Fruit fly (Drosophila melanogaster) whole organism, embryonic: ENCODE data around the gene CG31100.

ENCODE experiments used
- ATbp ChIP-seq: fragments of 200-800 bp; sonication (Bioruptor generic); optimal IDR thresholded peaks from 2 replicates; lab custom pipeline; 2017; ENCODE audit warnings: missing biosample characterization, mild to moderate bottlenecking, missing genetic modification characterization, missing genetic modification reagents
- Awh ChIP-seq: fragments of 200-800 bp; sonication (Bioruptor generic); IDR thresholded peaks from 2 replicates; pipeline ENCODE4, ENCODE4 v1.3.6; 2022; ENCODE audit warnings: missing biosample characterization, missing genetic modification characterization
- CG10209 ChIP-seq: fragments of 200-800 bp; sonication (Bioruptor generic); optimal IDR thresholded peaks from 3 replicates; lab custom pipeline; 2017; ENCODE audit warnings: missing biosample characterization, mild to moderate bottlenecking, missing genetic modification characterization, missing genetic modification reagents
- CG12071 ChIP-seq: fragments of 200-800 bp; sonication (Bioruptor generic); optimal IDR thresholded peaks from 3 replicates; lab custom pipeline; 2018; ENCODE audit warnings: missing biosample characterization, mild to moderate bottlenecking, missing genetic modification characterization
- CG12299 ChIP-seq: fragments of 200-800 bp; sonication (Bioruptor generic); optimal IDR thresholded peaks from 2 replicates; lab custom pipeline; 2018; ENCODE audit warnings: missing biosample characterization, mild to moderate bottlenecking, missing genetic modification characterization
- CG12391 ChIP-seq: fragments of 200-800 bp; sonication (Bioruptor generic); optimal IDR thresholded peaks from 3 replicates; lab custom pipeline; 2018; ENCODE audit warnings: missing biosample characterization, mild to moderate bottlenecking, missing genetic modification characterization, moderate library complexity
- CG13296 ChIP-seq: fragments of 200-800 bp; sonication (Bioruptor generic); optimal IDR thresholded peaks from 3 replicates; lab custom pipeline; 2018; ENCODE audit warnings: missing biosample characterization, mild to moderate bottlenecking, missing genetic modification characterization
- CG13624 ChIP-seq: fragments of 200-800 bp; sonication (Bioruptor generic); optimal IDR thresholded peaks from 2 replicates; lab custom pipeline; 2016; ENCODE audit warnings: missing biosample characterization, missing genetic modification characterization
- CG13894 ChIP-seq: fragments of 200-800 bp; sonication (Bioruptor generic); optimal IDR thresholded peaks from 3 replicates; lab custom pipeline; 2018; ENCODE audit warnings: missing biosample characterization, mild to moderate bottlenecking, missing genetic modification characterization, moderate library complexity
- CG14014 ChIP-seq: fragments of 200-800 bp; sonication (Bioruptor generic); IDR thresholded peaks from 2 replicates; pipeline ENCODE4 v1.3.6; 2022; ENCODE audit warnings: missing biosample characterization, missing genetic modification characterization
- CG14710 ChIP-seq: fragments of 200-800 bp; sonication (Bioruptor generic); optimal IDR thresholded peaks from 3 replicates; lab custom pipeline; 2019; ENCODE audit warnings: missing biosample characterization, mild to moderate bottlenecking, missing genetic modification characterization, moderate library complexity
- CG17359 ChIP-seq: fragments of 200-800 bp; sonication (Bioruptor generic); optimal IDR thresholded peaks from 3 replicates; lab custom pipeline; 2018; ENCODE audit warnings: missing biosample characterization, mild to moderate bottlenecking, missing genetic modification characterization, moderate library complexity
- CG17568 ChIP-seq: fragments of 200-800 bp; sonication (Bioruptor generic); optimal IDR thresholded peaks from 2 replicates; lab custom pipeline; 2018; ENCODE audit warnings: missing biosample characterization, mild to moderate bottlenecking, missing genetic modification characterization, moderate library complexity
- CG17829 ChIP-seq: fragments of 200-800 bp; optimal IDR thresholded peaks from 2 replicates; lab custom pipeline; 2019; ENCODE audit warnings: missing biosample characterization, mild to moderate bottlenecking, missing genetic modification characterization, moderate library complexity
- CG18262 ChIP-seq: fragments of 200-800 bp; optimal IDR thresholded peaks from 3 replicates; lab custom pipeline; 2019; ENCODE audit warnings: missing biosample characterization, mild to moderate bottlenecking, missing genetic modification characterization, moderate library complexity
- CG2199 ChIP-seq: fragments of 200-800 bp; sonication (Bioruptor generic); IDR thresholded peaks from 3 replicates; pipeline ENCODE4 v1.3.6; 2022; ENCODE audit warnings: missing biosample characterization, missing genetic modification characterization
- CG3281 ChIP-seq: fragments of 200-800 bp; sonication (Bioruptor generic); optimal IDR thresholded peaks from 3 replicates; lab custom pipeline; 2017; ENCODE audit warnings: missing biosample characterization, mild to moderate bottlenecking, missing genetic modification characterization
- CG34422 ChIP-seq: fragments of 200-800 bp; sonication (Bioruptor generic); IDR thresholded peaks from 3 replicates; pipeline ENCODE4 v1.3.6; 2022; ENCODE audit warnings: missing biosample characterization, missing genetic modification characterization
- CG4404 ChIP-seq: fragments of 200-800 bp; sonication (Bioruptor generic); IDR thresholded peaks from 2 replicates; pipeline ENCODE4 v1.3.6; 2022; ENCODE audit warnings: missing biosample characterization, missing genetic modification characterization
- CG8089 ChIP-seq: fragments of 200-800 bp; sonication (Bioruptor generic); optimal IDR thresholded peaks from 3 replicates; lab custom pipeline; 2016; ENCODE audit warnings: missing biosample characterization, missing genetic modification characterization
- CG8359 ChIP-seq: fragments of 200-800 bp; sonication (Bioruptor generic); optimal IDR thresholded peaks from 2 replicates; lab custom pipeline; 2017; ENCODE audit warnings: missing biosample characterization, mild to moderate bottlenecking, missing genetic modification characterization, borderline replicate concordance
- Dbx ChIP-seq: fragments of 200-800 bp; sonication (Bioruptor generic); IDR thresholded peaks from 3 replicates; pipeline ENCODE4 v1.3.6; 2022; ENCODE audit warnings: missing biosample characterization, missing genetic modification characterization
- Dfd ChIP-seq, 2 experiments: fragments of >200 bp; optimal IDR thresholded peaks; 2 replicates each; lab custom pipeline; 2017; ENCODE audit warnings: missing biosample characterization in 2 of 2, missing genetic modification characterization in 2 of 2
- HHEX ChIP-seq: fragments of 200-800 bp; sonication (Bioruptor generic); optimal IDR thresholded peaks from 3 replicates; lab custom pipeline; 2017; ENCODE audit warnings: missing biosample characterization, mild to moderate bottlenecking, missing genetic modification characterization, missing genetic modification reagents
- MTF-1 ChIP-seq: fragments of 200-800 bp; sonication (Bioruptor generic); optimal IDR thresholded peaks from 2 replicates; lab custom pipeline; 2018; ENCODE audit warnings: missing biosample characterization, mild to moderate bottlenecking, missing genetic modification characterization, borderline replicate concordance
- Max ChIP-seq: fragments of 200-800 bp; sonication (Bioruptor generic); optimal IDR thresholded peaks from 2 replicates; lab custom pipeline; 2016; ENCODE audit warnings: missing biosample characterization, mild to moderate bottlenecking, missing genetic modification characterization
- Neu2 ChIP-seq: fragments of 200-800 bp; sonication (Bioruptor generic); optimal IDR thresholded peaks from 3 replicates; lab custom pipeline; 2016; ENCODE audit warnings: missing biosample characterization, missing genetic modification characterization, borderline replicate concordance
- Sry-β ChIP-seq: fragments of 200-800 bp; sonication (Bioruptor generic); optimal IDR thresholded peaks from 2 replicates; lab custom pipeline; 2018; ENCODE audit warnings: missing biosample characterization, mild to moderate bottlenecking, missing genetic modification characterization, moderate library complexity
- Usf ChIP-seq: fragments of 200-800 bp; sonication (Bioruptor generic); optimal IDR thresholded peaks from 2 replicates; lab custom pipeline; 2017; ENCODE audit warnings: missing genotype, missing biosample characterization, missing genetic modification characterization
- ap ChIP-seq: fragments of 200-800 bp; sonication (Bioruptor generic); IDR thresholded peaks from 2 replicates; pipeline ENCODE4 v1.3.6; 2022; ENCODE audit warnings: missing biosample characterization, missing genetic modification characterization
- ara ChIP-seq: fragments of 200-800 bp; sonication (Bioruptor generic); IDR thresholded peaks from 2 replicates; pipeline ENCODE4 v1.3.6; 2022; ENCODE audit warnings: missing biosample characterization, missing genetic modification characterization
- ash1 ChIP-seq: fragments of 200-800 bp; sonication (Bioruptor generic); optimal IDR thresholded peaks from 2 replicates; lab custom pipeline; 2018; ENCODE audit warnings: missing biosample characterization, mild to moderate bottlenecking, missing genetic modification characterization
- chn ChIP-seq: fragments of 200-800 bp; sonication (Bioruptor generic); optimal IDR thresholded peaks from 2 replicates; lab custom pipeline; 2016; ENCODE audit warnings: missing biosample characterization, missing genetic modification characterization
- dati ChIP-seq: fragments of 200-800 bp; sonication (Bioruptor generic); IDR thresholded peaks from 2 replicates; pipeline ENCODE4 v1.3.6; 2022; ENCODE audit warnings: missing biosample characterization, missing genetic modification characterization
- disco-r ChIP-seq: fragments of 200-800 bp; sonication (Bioruptor generic); optimal IDR thresholded peaks from 2 replicates; lab custom pipeline; 2016; ENCODE audit warnings: missing biosample characterization, missing genetic modification characterization
- klu ChIP-seq: fragments of 200-800 bp; sonication (Bioruptor generic); IDR thresholded peaks from 2 replicates; pipeline ENCODE4 v1.3.6; 2022; ENCODE audit warnings: missing biosample characterization, missing genetic modification characterization
- nom ChIP-seq: fragments of 200-800 bp; sonication (Bioruptor generic); optimal IDR thresholded peaks from 2 replicates; lab custom pipeline; 2017; ENCODE audit warnings: missing biosample characterization, missing genetic modification characterization, mild to moderate bottlenecking, moderate library complexity, missing genetic modification reagents
- pb ChIP-seq: fragments of 200-800 bp; sonication (Bioruptor generic); optimal IDR thresholded peaks from 3 replicates; lab custom pipeline; 2016; ENCODE audit warnings: missing biosample characterization, missing genetic modification characterization
- peb ChIP-seq: fragments of 200-800 bp; sonication (Bioruptor generic); IDR thresholded peaks from 2 replicates; pipeline ENCODE4 v1.3.6; 2022; ENCODE audit warnings: missing biosample characterization, missing genetic modification characterization
- prd ChIP-seq, 3 experiments: fragments of >200 bp in 2 of 3; fragments of 200-800 bp in 1 of 3; sonication (Bioruptor generic) in 1 of 3; optimal IDR thresholded peaks in 2 of 3; IDR thresholded peaks in 1 of 3; 2 replicates in 2 of 3; 3 replicates in 1 of 3; pipeline versions ENCODE4 v1.3.6 to Lab custom; 2017 to 2022; ENCODE audit warnings: missing biosample characterization in 1 of 3, missing genetic modification characterization in 1 of 3
- rib ChIP-seq: fragments of 200-800 bp; sonication (Bioruptor generic); IDR thresholded peaks from 2 replicates; pipeline ENCODE4 v1.3.6; 2022; ENCODE audit warnings: missing biosample characterization, missing genetic modification characterization
- ro ChIP-seq: fragments of 200-800 bp; sonication (Bioruptor generic); IDR thresholded peaks from 2 replicates; pipeline ENCODE4 v1.3.6; 2022; ENCODE audit warnings: missing biosample characterization, missing genetic modification characterization
- sima ChIP-seq: fragments of 200-800 bp; sonication (Bioruptor generic); optimal IDR thresholded peaks from 2 replicates; lab custom pipeline; 2016; ENCODE audit warnings: missing biosample characterization, missing genetic modification characterization
- tap ChIP-seq: fragments of 200-800 bp; optimal IDR thresholded peaks from 3 replicates; lab custom pipeline; 2019; ENCODE audit warnings: missing biosample characterization, mild to moderate bottlenecking, missing genetic modification characterization, moderate library complexity
- tll ChIP-seq, 2 experiments: fragments of 200-800 bp in 1 of 2; fragments of >200 bp in 1 of 2; sonication (Bioruptor generic) in 1 of 2; optimal IDR thresholded peaks; 2 replicates each; lab custom pipeline; 2017 to 2019; ENCODE audit warnings: missing biosample characterization in 2 of 2, missing genetic modification characterization in 2 of 2, mild to moderate bottlenecking in 1 of 2, moderate library complexity in 1 of 2
- ttk ChIP-seq: fragments of 200-800 bp; sonication (Bioruptor generic); IDR thresholded peaks from 2 replicates; pipeline ENCODE4 v2.1.2; 2022; ENCODE audit warnings: missing biosample characterization, missing genetic modification characterization
- tx ChIP-seq: fragments of 200-800 bp; sonication (Bioruptor generic); optimal IDR thresholded peaks from 2 replicates; lab custom pipeline; 2016; ENCODE audit warnings: missing biosample characterization, missing genetic modification characterization
- usp ChIP-seq: fragments of >200 bp; optimal IDR thresholded peaks from 2 replicates; lab custom pipeline; 2017; ENCODE audit warnings: missing biosample characterization, missing genetic modification characterization

The CG31100 gene

dm6 chr3R:8979850-8980775, 23.3 kb downstream of the CG31100 start (continued):
- TF ChIP-seq CG17568 (peak; percentile 2), Dfd (GFP tag; optimal IDR thresholded peaks at IDR 0.05; lab: Kevin White, UChicago) (no peak), HHEX (no peak), CG12391 (peak; percentile 3), rib (0 out of 2 replicates have a peak, but pooled peaks have one; percentile 9), CG8359 (GFP tag; lab: Kevin White, UChicago) (no peak), ttk (GFP tag; lab: Robert Waterston, UW) (no peak), usp (GFP tag; lab: Kevin White, UChicago) (no peak), Sry-β (GFP tag; lab: Kevin White, UChicago) (no peak), Awh (GFP tag; lab: Robert Waterston, UW) (no peak), CG10209 (GFP tag; lab: Kevin White, UChicago) (no peak), pb (no peak), klu (GFP tag; lab: Robert Waterston, UW) (no peak), CG12299 (no peak), Neu2 (GFP tag; lab: Kevin White, UChicago) (no peak), CG8089 (no peak), ara (GFP tag; lab: Robert Waterston, UW) (no peak), CG3281 (GFP tag; lab: Kevin White, UChicago) (no peak), tll (GFP tag; optimal IDR thresholded peaks at IDR 0.05; lab: Kevin White, UChicago) (no peak), tx (no peak), CG14014 (no peak), CG13894 (tag; lab: Kevin White, UChicago) (peak; percentile 22), nom (GFP tag; lab: Kevin White, UChicago) (peak; percentile 86), prd (optimal IDR thresholded peaks at IDR 0.05; lab: Kevin White, UChicago) (no peak), prd (GFP tag; IDR thresholded peaks at IDR 0.05; lab: Robert Waterston, UW) (no peak), CG13624 (GFP tag; lab: Kevin White, UChicago) (peak; percentile 81), disco-r (no peak), CG4404 (GFP tag; lab: Robert Waterston, UW) (no peak), ATbp (no peak), ro (no peak), tap (tag; lab: Kevin White, UChicago) (no peak), peb (GFP tag; lab: Robert Waterston, UW) (no peak), MTF-1 (GFP tag; lab: Kevin White, UChicago) (no peak), dati (GFP tag; lab: Robert Waterston, UW) (no peak), Dbx (no peak), ash1 (GFP tag; lab: Kevin White, UChicago) (no peak), CG2199 (GFP tag; lab: Robert Waterston, UW) (peak; percentile 82; the same call in 2 of the 3 replicates), CG13296 (no peak), Usf (GFP tag; lab: Kevin White, UChicago) (no peak), CG34422 (no peak), ap (no peak), sima (GFP tag; lab: Kevin White, UChicago) (no peak), chn (GFP tag; lab: Kevin White, UChicago) (no peak), CG17359 (tag; lab: Kevin White, UChicago) (no peak), CG14710 (tag; lab: Kevin White, UChicago) (peak; percentile 7), CG18262 (no peak), CG17829 (peak; percentile 16), Max (GFP tag; lab: Kevin White, UChicago) (no peak), CG12071 (GFP tag; lab: Kevin White, UChicago) (no peak)
